Worm (Caenorhabditis elegans) whole organism, L4 larva: ENCODE data around the gene F54F2.7.

Source experiments
- F10B5.3 ChIP-seq: sonication (generic microtip); optimal IDR thresholded peaks from 2 replicates; lab custom pipeline; 2016; ENCODE audit warnings: mild to moderate bottlenecking, missing genetic modification characterization, missing compliant biosample characterization
- Y105C5A.15 ChIP-seq: fragments of 200-800 bp; sonication (Bioruptor generic); IDR thresholded peaks from 2 replicates; pipeline ENCODE4 v1.3.6; 2022; ENCODE audit warnings: missing genetic modification characterization, missing compliant biosample characterization
- Y75B8A.6 ChIP-seq: fragments of 200-800 bp; sonication (Bioruptor generic); IDR thresholded peaks from 2 replicates; pipeline ENCODE4 v1.3.6; 2022; ENCODE audit warnings: missing genetic modification reagents, missing genetic modification characterization, missing compliant biosample characterization
- ZK337.2 ChIP-seq: fragments of 200-800 bp; sonication (Bioruptor generic); IDR thresholded peaks from 2 replicates; pipeline ENCODE4 v1.3.6; 2022; ENCODE audit warnings: missing genetic modification reagents, missing genetic modification characterization, missing compliant biosample characterization
- aha-1 ChIP-seq: fragments of 150-350 bp; peaks from one replicate; lab custom pipeline; 2014; ENCODE audit warnings: missing biosample characterization, missing genetic modification characterization
- attf-4 ChIP-seq: sonication (generic microtip); optimal IDR thresholded peaks from 3 replicates; lab custom pipeline; 2017; ENCODE audit warnings: missing biosample characterization, missing genetic modification characterization
- ceh-20 ChIP-seq: fragments of 200-800 bp; sonication (Bioruptor generic); IDR thresholded peaks from 2 replicates; pipeline ENCODE4 v1.3.6; 2022; ENCODE audit warnings: missing genetic modification reagents, missing genetic modification characterization, missing compliant biosample characterization
- ceh-44 ChIP-seq: fragments of 200-800 bp; sonication (Bioruptor generic); IDR thresholded peaks from 2 replicates; pipeline ENCODE4 v1.3.6; 2022; ENCODE audit warnings: missing genetic modification reagents, missing genetic modification characterization, missing compliant biosample characterization
- ces-1 ChIP-seq: fragments of 150-350 bp; sonication (generic microtip); optimal IDR thresholded peaks from 4 replicates; lab custom pipeline; 2014; ENCODE audit warnings: missing biosample characterization, missing genetic modification reagents, missing genetic modification characterization
- dmd-6 ChIP-seq: fragments of 200-800 bp; sonication (Bioruptor generic); IDR thresholded peaks from 2 replicates; pipeline ENCODE4 v1.3.6; 2022; ENCODE audit warnings: missing genetic modification reagents, missing genetic modification characterization, missing compliant biosample characterization
- dve-1 ChIP-seq: sonication (generic microtip); optimal IDR thresholded peaks from 2 replicates; lab custom pipeline; 2017; ENCODE audit warnings: antibody characterized with exemption, mild to moderate bottlenecking, missing genetic modification characterization, missing compliant biosample characterization; ENCODE audit not compliant: insufficient read depth
- fkh-10 ChIP-seq: fragments of 150-350 bp; optimal IDR thresholded peaks from 2 replicates; lab custom pipeline; 2014; ENCODE audit warnings: missing biosample characterization, missing genetic modification reagents, missing genetic modification characterization
- fos-1 ChIP-seq: fragments of 150-350 bp; optimal IDR thresholded peaks from 2 replicates; lab custom pipeline; 2014; ENCODE audit warnings: missing biosample characterization, missing genetic modification characterization
- hlh-11 ChIP-seq: fragments of 200-800 bp; sonication (Bioruptor generic); optimal IDR thresholded peaks from 2 replicates; lab custom pipeline; 2018; ENCODE audit warnings: mild to moderate bottlenecking, missing genetic modification characterization, missing compliant biosample characterization
- hlh-30 ChIP-seq: sonication (generic microtip); optimal IDR thresholded peaks from 2 replicates; lab custom pipeline; 2017; ENCODE audit warnings: antibody characterized with exemption, mild to moderate bottlenecking, missing genetic modification characterization, missing compliant biosample characterization; ENCODE audit not compliant: insufficient read depth
- hmg-1.1 ChIP-seq: fragments of 200-800 bp; sonication (Bioruptor generic); IDR thresholded peaks from 2 replicates; pipeline ENCODE4 v1.3.6; 2022; ENCODE audit warnings: missing genetic modification reagents, missing genetic modification characterization, missing compliant biosample characterization
- lim-7 ChIP-seq: fragments of 200-800 bp; sonication (Bioruptor generic); IDR thresholded peaks from 2 replicates; pipeline ENCODE4 v1.3.6; 2022; ENCODE audit warnings: missing genetic modification characterization, missing compliant biosample characterization
- lin-39 ChIP-seq: fragments of 150-350 bp; optimal IDR thresholded peaks from 2 replicates; lab custom pipeline; 2014; ENCODE audit warnings: missing biosample characterization, missing genetic modification reagents, missing genetic modification characterization
- lsy-2 ChIP-seq, 2 experiments: fragments of 150-350 bp in 1 of 2; sonication (generic microtip) in 1 of 2; optimal IDR thresholded peaks; 2 replicates each; lab custom pipeline; 2014 to 2017; ENCODE audit warnings: missing biosample characterization in 2 of 2, missing genetic modification characterization in 2 of 2
- mdl-1 ChIP-seq, 2 experiments: fragments of 150-350 bp in 1 of 2; sonication (generic microtip) in 1 of 2; optimal IDR thresholded peaks; 2 replicates each; lab custom pipeline; 2014 to 2017; ENCODE audit warnings: missing biosample characterization in 2 of 2, missing genetic modification characterization in 2 of 2
- mep-1 ChIP-seq: fragments of 150-350 bp; sonication (generic microtip); optimal IDR thresholded peaks from 3 replicates; lab custom pipeline; 2014; ENCODE audit warnings: missing biosample characterization, missing genetic modification characterization
- mes-2 ChIP-seq: sonication (generic microtip); optimal IDR thresholded peaks from 2 replicates; lab custom pipeline; 2016; ENCODE audit warnings: missing genotype, mild to moderate bottlenecking, missing genetic modification characterization, missing compliant biosample characterization; ENCODE audit not compliant: poor library complexity, severe bottlenecking
- mxl-2 ChIP-seq: fragments of 200-800 bp; sonication (Bioruptor generic); conservative IDR thresholded peaks from 2 replicates; pipeline ENCODE4 v1.3.6; 2022; ENCODE audit warnings: missing genetic modification reagents, missing genetic modification characterization, missing compliant biosample characterization
- mxl-3 ChIP-seq: fragments of 200-800 bp; sonication (Bioruptor generic); optimal IDR thresholded peaks from 2 replicates; lab custom pipeline; 2018; ENCODE audit warnings: mild to moderate bottlenecking, missing genetic modification characterization, missing compliant biosample characterization
- nhr-102 ChIP-seq: sonication (generic microtip); optimal IDR thresholded peaks from 2 replicates; lab custom pipeline; 2016; ENCODE audit warnings: mild to moderate bottlenecking, missing genetic modification characterization, moderate library complexity, missing compliant biosample characterization
- nhr-11 ChIP-seq: fragments of 150-350 bp; optimal IDR thresholded peaks from 2 replicates; lab custom pipeline; 2014; ENCODE audit warnings: missing biosample characterization, missing genetic modification characterization
- nhr-28 ChIP-seq: fragments of 150-350 bp; optimal IDR thresholded peaks from 2 replicates; lab custom pipeline; 2014; ENCODE audit warnings: missing biosample characterization, missing genetic modification characterization
- nhr-48 ChIP-seq: sonication (generic microtip); optimal IDR thresholded peaks from 2 replicates; lab custom pipeline; 2016; ENCODE audit warnings: mild to moderate bottlenecking, missing genetic modification characterization, missing compliant biosample characterization
- nhr-6 ChIP-seq: fragments of 150-350 bp; optimal IDR thresholded peaks from 2 replicates; lab custom pipeline; 2014; ENCODE audit warnings: missing biosample characterization, missing genetic modification characterization
- nhr-76 ChIP-seq: fragments of 150-350 bp; optimal IDR thresholded peaks from 2 replicates; lab custom pipeline; 2014; ENCODE audit warnings: missing biosample characterization, missing genetic modification characterization
- pqm-1 ChIP-seq: sonication (generic microtip); optimal IDR thresholded peaks from 2 replicates; lab custom pipeline; 2017; ENCODE audit warnings: missing biosample characterization, missing genetic modification characterization
- skn-1 ChIP-seq: fragments of 150-350 bp; optimal IDR thresholded peaks from 2 replicates; lab custom pipeline; 2014; ENCODE audit warnings: missing biosample characterization, missing genetic modification characterization
- spr-1 ChIP-seq: sonication (generic microtip); optimal IDR thresholded peaks from 2 replicates; lab custom pipeline; 2016; ENCODE audit warnings: mild to moderate bottlenecking, missing genetic modification characterization, missing compliant biosample characterization
- spr-3 ChIP-seq: fragments of 200-800 bp; sonication (Bioruptor generic); optimal IDR thresholded peaks from 2 replicates; lab custom pipeline; 2018; ENCODE audit warnings: mild to moderate bottlenecking, missing genetic modification characterization, missing compliant biosample characterization
- tra-1 ChIP-seq: fragments of 200-800 bp; sonication (Bioruptor generic); IDR thresholded peaks from 2 replicates; pipeline ENCODE4 v1.3.6; 2022; ENCODE audit warnings: missing genetic modification reagents, missing genetic modification characterization, missing compliant biosample characterization
- unc-130 ChIP-seq: sonication (generic microtip); optimal IDR thresholded peaks from 2 replicates; lab custom pipeline; 2016; ENCODE audit warnings: missing genetic modification reagents, missing genetic modification characterization, missing compliant biosample characterization
- unc-39 ChIP-seq: sonication (generic microtip); optimal IDR thresholded peaks from 2 replicates; lab custom pipeline; 2017; ENCODE audit warnings: missing biosample characterization, missing genetic modification characterization
- unc-62 ChIP-seq, 3 experiments: fragments of 150-350 bp in 1 of 3; sonication (generic microtip); optimal IDR thresholded peaks in 2 of 3; peaks in 1 of 3; 1 replicate in 1 of 3; 2 replicates in 2 of 3; lab custom pipeline; 2014 to 2017; ENCODE audit warnings: missing biosample characterization in 3 of 3, missing genetic modification characterization in 3 of 3, missing genetic modification reagents in 3 of 3, missing genotype in 1 of 3

Gene F54F2.7

DNA sequence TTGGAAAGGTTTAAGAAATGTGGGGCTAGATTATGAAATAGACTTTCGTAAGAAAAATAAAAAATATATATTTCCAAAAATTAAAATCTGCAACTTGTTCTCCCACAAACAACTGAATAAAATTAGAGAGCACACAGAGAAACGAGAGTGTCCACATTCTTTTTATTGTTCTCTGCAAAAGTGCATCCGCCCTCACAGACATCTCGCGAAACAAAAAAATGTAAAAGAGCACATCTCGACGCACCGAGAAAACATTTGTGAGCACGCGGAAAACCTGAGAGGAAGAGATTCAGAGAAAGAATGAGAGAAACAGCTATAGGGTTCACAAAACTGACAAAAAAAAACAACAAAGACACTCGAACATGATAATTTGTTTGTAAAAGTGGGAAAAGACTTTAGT is 25.1 kb downstream of the F54F2.7 start (continued):
- no peak for TF ChIP-seq nhr-76 (tag; lab: Kevin White, UChicago)
- no peak for TF ChIP-seq ceh-44 (GFP tag; lab: Robert Waterston, UW)
- TF ChIP-seq hmg-1.1 (GFP tag; lab: Robert Waterston, UW), result no peak
- TF ChIP-seq Y75B8A.6 (GFP tag; lab: Robert Waterston, UW), result no peak
- TF ChIP-seq mxl-2 (GFP tag; lab: Robert Waterston, UW), result no peak
- no peak for TF ChIP-seq attf-4 (tag; lab: Kevin White, UChicago)
- no peak for TF ChIP-seq ces-1 (GFP tag; lab: Kevin White, UChicago)
- no peak for TF ChIP-seq tra-1 (GFP tag; lab: Robert Waterston, UW)
- no peak for TF ChIP-seq skn-1
- no peak for TF ChIP-seq nhr-6 (tag; lab: Kevin White, UChicago)
- no peak for TF ChIP-seq lin-39 (tag; lab: Kevin White, UChicago)
- no peak for TF ChIP-seq fkh-10 (GFP tag; lab: Kevin White, UChicago)
- TF ChIP-seq unc-39 (tag; lab: Kevin White, UChicago), result no peak
- no peak for TF ChIP-seq spr-1 (tag; lab: Kevin White, UChicago)
- TF ChIP-seq pqm-1 (tag; lab: Kevin White, UChicago), result no peak

DNA sequence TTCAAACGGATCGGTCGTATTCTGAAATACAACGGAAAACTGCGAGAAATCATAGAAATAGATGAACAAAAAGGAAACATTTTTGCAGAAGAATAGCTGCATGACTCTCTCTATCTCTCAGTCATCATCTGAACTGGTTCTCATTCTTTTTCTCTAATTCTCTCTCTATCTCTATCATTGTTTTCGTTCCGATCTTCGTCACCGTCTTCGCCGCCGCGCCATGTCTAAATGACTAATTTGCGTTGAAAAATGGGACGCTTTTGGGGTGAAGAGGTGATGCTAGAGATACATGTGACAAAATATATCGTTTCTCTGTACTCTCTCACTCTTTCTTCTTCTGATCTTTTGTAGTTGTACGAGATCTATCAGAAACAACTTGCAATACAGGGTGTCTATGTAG is 26.7 kb downstream of the F54F2.7 start:
- peak; percentile 74 for TF ChIP-seq mxl-3 (GFP tag; lab: Kevin White, UChicago)
- peak; percentile 48 for TF ChIP-seq nhr-11 (tag; lab: Kevin White, UChicago)
- TF ChIP-seq nhr-28 (tag; lab: Kevin White, UChicago), result peak; percentile 81
- TF ChIP-seq F10B5.3, result no peak
- TF ChIP-seq ZK337.2, result no peak
- TF ChIP-seq hlh-30 (tag; lab: Kevin White, UChicago), result peak; percentile 84
- peak; percentile 89 for TF ChIP-seq hlh-11
- TF ChIP-seq fos-1, result no peak
- no peak for TF ChIP-seq unc-130 (GFP tag; lab: Kevin White, UChicago)
- TF ChIP-seq nhr-48 (tag; lab: Kevin White, UChicago), result peak; percentile 52
- no peak for TF ChIP-seq nhr-102 (tag; lab: Kevin White, UChicago)
- TF ChIP-seq lim-7 (GFP tag; lab: Robert Waterston, UW), result no peak
- peak; percentile 9 for TF ChIP-seq mes-2
- TF ChIP-seq dve-1 (tag; lab: Kevin White, UChicago), result peak; percentile 33
- peak in 1 of 2 experiments; percentile 43 for TF ChIP-seq lsy-2 (tag; optimal IDR thresholded peaks at IDR 0.05; lab: Kevin White, UChicago)
- peak; percentile 45; the same call in 1 of the 2 replicates for TF ChIP-seq dmd-6
- 0 out of 2 replicates have a peak, but pooled peaks have one; percentile 8 for TF ChIP-seq ceh-20
- peak; percentile 50 for TF ChIP-seq mep-1 (tag; lab: Kevin White, UChicago)
- TF ChIP-seq aha-1, result peak; percentile 18
- TF ChIP-seq unc-62 (GFP tag; optimal IDR thresholded peaks at IDR 0.05 in 1 of 2; lab: Kevin White, UChicago), result peak in 1 of 2 experiments; percentile 99
- TF ChIP-seq unc-62 (tag; optimal IDR thresholded peaks at IDR 0.05; lab: Kevin White, UChicago), result no peak
- peak; percentile 49 to 89 for TF ChIP-seq mdl-1 (tag; optimal IDR thresholded peaks at IDR 0.05; lab: Kevin White, UChicago)

DNA sequence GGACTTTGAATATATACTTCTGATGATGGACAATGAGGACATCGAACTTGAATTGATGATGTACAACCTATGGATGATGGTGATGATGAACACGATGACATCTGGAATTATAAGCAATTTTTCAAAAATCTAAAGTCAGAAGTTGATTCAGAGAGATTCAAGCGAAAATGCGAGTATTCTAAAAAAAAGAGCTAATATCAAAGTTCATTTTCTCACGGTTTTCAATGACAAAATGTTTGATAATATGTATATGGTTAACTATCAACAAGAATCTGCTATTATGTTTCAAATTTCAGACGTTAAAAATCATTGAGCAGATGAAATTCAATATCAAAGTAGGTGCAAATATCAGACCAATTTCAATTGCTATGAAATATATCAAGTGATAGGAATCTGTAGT is 27.2 kb downstream of the F54F2.7 start, which contains the start of gene K02D10.4:
Gene K02D10.4, minus strand, starts transcription at position 101 of the 400 bp plus-strand sequence.
- TF ChIP-seq spr-3 (GFP tag; lab: Kevin White, UChicago) (no peak), fos-1 (no peak), ceh-20 (no peak), Y105C5A.15 (GFP tag; lab: Robert Waterston, UW) (no peak), aha-1 (peak; percentile 66)
